Fruit fly (Drosophila melanogaster): ENCODE data around the gene HisRS.

Gene HisRS

DNA sequence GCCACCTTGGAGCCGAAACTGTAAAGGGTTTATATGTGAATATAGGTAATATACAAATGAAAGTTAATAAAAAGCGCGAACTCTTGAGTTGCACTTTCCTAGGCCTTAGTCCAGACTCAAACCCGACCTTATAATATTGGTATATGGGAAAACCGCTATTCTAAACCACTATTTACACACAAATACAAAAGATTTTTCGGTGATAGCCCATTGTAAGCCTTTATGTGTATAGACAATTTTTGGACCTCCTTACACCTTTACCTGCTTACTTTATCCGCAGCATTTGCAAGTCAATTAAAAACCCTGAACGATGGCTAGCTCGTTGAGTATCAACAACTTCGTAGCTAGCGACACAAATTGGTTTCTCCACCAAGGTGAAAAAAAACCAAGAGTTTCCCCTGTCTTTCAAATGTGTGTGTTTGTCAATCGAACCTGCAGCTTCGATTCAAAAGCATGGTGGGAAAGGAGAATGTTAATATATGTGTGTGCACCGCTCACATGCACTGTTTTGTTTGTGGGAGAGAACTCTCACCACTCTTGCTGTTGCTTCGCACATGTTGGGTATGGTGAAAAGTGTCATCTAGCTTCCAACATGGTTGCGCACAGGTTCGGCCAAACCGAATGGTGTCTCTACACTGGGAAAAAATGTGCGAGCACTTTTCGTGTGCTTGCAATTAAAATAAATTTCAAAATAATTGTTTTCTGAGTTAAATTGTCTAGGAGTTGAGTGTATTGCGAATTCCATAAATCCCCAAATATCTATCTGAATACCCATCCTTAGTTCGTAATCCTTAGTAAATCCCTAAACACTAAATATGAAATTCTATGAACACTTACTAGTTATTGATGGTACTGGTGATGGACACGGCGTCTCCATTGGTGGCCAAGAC, 8.3 kb upstream of the HisRS start (continued):
- TF ChIP-seq Sox100B (GFP tag; optimal IDR thresholded peaks at IDR 0.05) = peak; percentile 55
- TF ChIP-seq cwo (GFP tag; optimal IDR thresholded peaks at IDR 0.05) = peak; percentile 63
- peak; percentile 77 for TF ChIP-seq Ptx1 (GFP tag; IDR thresholded peaks at IDR 0.05)
- TF ChIP-seq CG11560 (tag; IDR thresholded peaks at IDR 0.05) = no peak; the same call in 2 of the 3 replicates
- TF ChIP-seq Sry-δ (GFP tag; optimal IDR thresholded peaks at IDR 0.05) = peak; percentile 39
- TF ChIP-seq en (GFP tag; optimal IDR thresholded peaks at IDR 0.05) = peak; percentile 70
- TF ChIP-seq ranshi (GFP tag; IDR thresholded peaks at IDR 0.05) = peak; percentile 89
- TF ChIP-seq ewg (GFP tag; optimal IDR thresholded peaks at IDR 0.05) = peak; percentile 47
- peak; percentile 83 for TF ChIP-seq Rfx (GFP tag; IDR thresholded peaks at IDR 0.05)
- TF ChIP-seq CG4282 (GFP tag; optimal IDR thresholded peaks at IDR 0.05) = peak; percentile 16
- peak; percentile 74 for TF ChIP-seq caup (GFP tag; optimal IDR thresholded peaks at IDR 0.05; ENCODE audit: severe bottlenecking)
- peak; percentile 15 for TF ChIP-seq Hmx (GFP tag; optimal IDR thresholded peaks at IDR 0.05)
- peak; percentile 53 for TF ChIP-seq Hr3 (GFP tag; optimal IDR thresholded peaks at IDR 0.05)
- peak; percentile 16 for TF ChIP-seq Lhr (GFP tag; optimal IDR thresholded peaks at IDR 0.05)
- no peak for TF ChIP-seq amos (GFP tag; IDR thresholded peaks at IDR 0.05; ENCODE audit: partially characterized antibody)
- TF ChIP-seq Dip2 (GFP tag; IDR thresholded peaks at IDR 0.05) = no peak
- no peak for TF ChIP-seq ab (GFP tag; optimal IDR thresholded peaks at IDR 0.05)
- TF ChIP-seq CG9817 (tag; optimal IDR thresholded peaks at IDR 0.05) = peak; percentile 15
- TF ChIP-seq YL-1 (GFP tag; optimal IDR thresholded peaks at IDR 0.05) = no peak
- TF ChIP-seq CG8478 (optimal IDR thresholded peaks at IDR 0.05) = no peak
- TF ChIP-seq CG3726 (GFP tag; IDR thresholded peaks at IDR 0.05) = peak; percentile 54; the same call in 1 of the 3 replicates
- TF ChIP-seq eyg (GFP tag; optimal IDR thresholded peaks at IDR 0.05) = peak; percentile 50
- TF ChIP-seq grn (GFP tag; optimal IDR thresholded peaks at IDR 0.05) = no peak
- TF ChIP-seq CG13287 (GFP tag; IDR thresholded peaks at IDR 0.05; ENCODE audit: partially characterized antibody) = no peak
- TF ChIP-seq Fer2 (tag; optimal IDR thresholded peaks at IDR 0.05) = no peak
- TF ChIP-seq danr (GFP tag; IDR thresholded peaks at IDR 0.05) = peak; percentile 10; the same call in 1 of the 2 replicates
- peak; percentile 81 for TF ChIP-seq CG17361 (GFP tag; IDR thresholded peaks at IDR 0.05)
- TF ChIP-seq twi (tag; optimal IDR thresholded peaks at IDR 0.05) = no peak
- peak; percentile 64 for TF ChIP-seq CG13624 (GFP tag; optimal IDR thresholded peaks at IDR 0.05)
- peak; percentile 87 for TF ChIP-seq Ada2b (GFP tag; IDR thresholded peaks at IDR 0.05)
- TF ChIP-seq H15 (GFP tag; IDR thresholded peaks at IDR 0.05) = peak; percentile 58; the same call in 1 of the 3 replicates
- TF ChIP-seq CG4707 (GFP tag; optimal IDR thresholded peaks at IDR 0.05) = peak; percentile 48
- TF ChIP-seq da (GFP tag; optimal IDR thresholded peaks at IDR 0.05) = peak; percentile 25
- TF ChIP-seq Neu2 (GFP tag; optimal IDR thresholded peaks at IDR 0.05; ENCODE audit: borderline replicate concordance) = no peak
- TF ChIP-seq Oli (tag; optimal IDR thresholded peaks at IDR 0.05) = peak; percentile 75
- peak; percentile 65 for TF ChIP-seq CG15269 (tag; optimal IDR thresholded peaks at IDR 0.05)
- no peak for TF ChIP-seq tll (GFP tag; optimal IDR thresholded peaks at IDR 0.05)
- no peak for TF ChIP-seq Scr (GFP tag; IDR thresholded peaks at IDR 0.05; ENCODE audit: partially characterized antibody)
- TF ChIP-seq CG14710 (tag; optimal IDR thresholded peaks at IDR 0.05) = peak; percentile 64
- TF ChIP-seq Ssrp (tag; optimal IDR thresholded peaks at IDR 0.05) = peak; percentile 62
- peak; percentile 34; the same call in 1 of the 2 replicates for TF ChIP-seq Adf1 (GFP tag; IDR thresholded peaks at IDR 0.05)
- TF ChIP-seq CG16863 (GFP tag; optimal IDR thresholded peaks at IDR 0.05) = peak; percentile 76
- peak; percentile 77 for TF ChIP-seq bcd (GFP tag; optimal IDR thresholded peaks at IDR 0.05)
- TF ChIP-seq CG30020 (tag; optimal IDR thresholded peaks at IDR 0.05) = no peak
- peak; percentile 97 for TF ChIP-seq Med (GFP tag)
- peak; percentile 26 for TF ChIP-seq CG10274 (GFP tag; optimal IDR thresholded peaks at IDR 0.05)
- TF ChIP-seq lilli (GFP tag; optimal IDR thresholded peaks at IDR 0.05) = peak; percentile 81
